Fruit fly (Drosophila melanogaster) whole organism, prepupa: ENCODE measurements around the gene CG31650.

Source experiments
- Blimp-1 ChIP-seq: fragments of 200-800 bp; sonication (Bioruptor generic); optimal IDR thresholded peaks from 3 replicates; lab custom pipeline; 2017; ENCODE audit warnings: missing biosample characterization, missing genetic modification characterization, mild to moderate bottlenecking, moderate library complexity, missing genetic modification reagents
- CG10669 ChIP-seq: fragments of 200-800 bp; sonication (Bioruptor generic); optimal IDR thresholded peaks from 3 replicates; lab custom pipeline; 2018; ENCODE audit warnings: missing biosample characterization, mild to moderate bottlenecking, missing genetic modification characterization, moderate library complexity
- CG11294 ChIP-seq: fragments of 200-800 bp; sonication (Bioruptor generic); IDR thresholded peaks from 2 replicates; pipeline ENCODE4 v1.3.6; 2022; ENCODE audit warnings: missing biosample characterization, missing genetic modification characterization
- CG11902 ChIP-seq: fragments of 200-800 bp; sonication (Bioruptor generic); optimal IDR thresholded peaks from 3 replicates; lab custom pipeline; 2016; ENCODE audit warnings: missing biosample characterization, missing genetic modification characterization
- CG15336 ChIP-seq: fragments of 200-800 bp; sonication (Bioruptor generic); IDR thresholded peaks from 2 replicates; pipeline ENCODE4 v1.3.6; 2022; ENCODE audit warnings: missing biosample characterization, missing genetic modification characterization
- CG1621 ChIP-seq: fragments of 200-800 bp; sonication (Bioruptor generic); optimal IDR thresholded peaks from 3 replicates; lab custom pipeline; 2018; ENCODE audit warnings: missing biosample characterization, mild to moderate bottlenecking, missing genetic modification characterization
- CG16779 ChIP-seq: fragments of 200-800 bp; sonication (Bioruptor generic); optimal IDR thresholded peaks from 3 replicates; lab custom pipeline; 2017; ENCODE audit warnings: missing biosample characterization, mild to moderate bottlenecking, missing genetic modification characterization
- CG3032 ChIP-seq: fragments of 200-800 bp; optimal IDR thresholded peaks from 2 replicates; lab custom pipeline; 2019; ENCODE audit warnings: missing biosample characterization, mild to moderate bottlenecking, missing genetic modification characterization, moderate library complexity
- CG31627 ChIP-seq: fragments of 200-800 bp; sonication (Bioruptor generic); optimal IDR thresholded peaks from 3 replicates; lab custom pipeline; 2016; ENCODE audit warnings: missing biosample characterization, missing genetic modification characterization
- CG32006 ChIP-seq: fragments of 200-800 bp; sonication (Bioruptor generic); optimal IDR thresholded peaks from 3 replicates; lab custom pipeline; 2017; ENCODE audit warnings: missing biosample characterization, mild to moderate bottlenecking, missing genetic modification characterization
- CG34406 ChIP-seq: fragments of 200-800 bp; sonication (Bioruptor generic); optimal IDR thresholded peaks from 3 replicates; lab custom pipeline; 2016; ENCODE audit warnings: missing biosample characterization, missing genetic modification characterization
- CG3919 ChIP-seq: fragments of 200-800 bp; sonication (Bioruptor generic); optimal IDR thresholded peaks from 3 replicates; lab custom pipeline; 2016; ENCODE audit warnings: missing biosample characterization, missing genetic modification characterization
- CG4318 ChIP-seq: fragments of 200-800 bp; sonication (Bioruptor generic); optimal IDR thresholded peaks from 3 replicates; lab custom pipeline; 2017; ENCODE audit warnings: missing biosample characterization, mild to moderate bottlenecking, missing genetic modification characterization
- CG6163 ChIP-seq: fragments of 200-800 bp; sonication (Bioruptor generic); IDR thresholded peaks from 3 replicates; pipeline ENCODE4 v1.3.6; 2022; ENCODE audit warnings: missing biosample characterization, missing genetic modification characterization
- CG6276 ChIP-seq: fragments of 200-800 bp; sonication (Bioruptor generic); optimal IDR thresholded peaks from 2 replicates; lab custom pipeline; 2017; ENCODE audit warnings: missing biosample characterization, mild to moderate bottlenecking, missing genetic modification characterization
- CG6792 ChIP-seq: fragments of 200-800 bp; sonication (Bioruptor generic); optimal IDR thresholded peaks from 3 replicates; lab custom pipeline; 2016; ENCODE audit warnings: missing biosample characterization, missing genetic modification characterization
- CG6808 ChIP-seq: fragments of 200-800 bp; sonication (Bioruptor generic); optimal IDR thresholded peaks from 3 replicates; lab custom pipeline; 2017; ENCODE audit warnings: missing biosample characterization, missing genetic modification characterization, mild to moderate bottlenecking, moderate library complexity, missing genetic modification reagents
- CG6854 ChIP-seq: fragments of 200-800 bp; sonication (Bioruptor generic); optimal IDR thresholded peaks from 2 replicates; lab custom pipeline; 2017; ENCODE audit warnings: missing biosample characterization, mild to moderate bottlenecking, missing genetic modification characterization
- CG7368 ChIP-seq: fragments of 200-800 bp; sonication (Bioruptor generic); optimal IDR thresholded peaks from 3 replicates; lab custom pipeline; 2016; ENCODE audit warnings: missing biosample characterization, missing genetic modification characterization
- CG8319 ChIP-seq: fragments of 200-800 bp; sonication (Bioruptor generic); optimal IDR thresholded peaks from 3 replicates; lab custom pipeline; 2016; ENCODE audit warnings: missing biosample characterization, missing genetic modification characterization
- CG8632 ChIP-seq: fragments of 200-800 bp; sonication (Bioruptor generic); optimal IDR thresholded peaks from 3 replicates; lab custom pipeline; 2016; ENCODE audit warnings: missing biosample characterization, missing genetic modification characterization
- Eip78C ChIP-seq: fragments of 200-800 bp; sonication (Bioruptor generic); peaks from one replicate; lab custom pipeline; 2016; ENCODE audit warnings: missing biosample characterization, missing genetic modification characterization
- Eip93F ChIP-seq: fragments of 200-800 bp; sonication (Bioruptor generic); optimal IDR thresholded peaks from 2 replicates; lab custom pipeline; 2016; ENCODE audit warnings: missing biosample characterization, mild to moderate bottlenecking, missing genetic modification characterization
- Ets21C ChIP-seq: fragments of 200-800 bp; sonication (Bioruptor generic); optimal IDR thresholded peaks from 3 replicates; lab custom pipeline; 2016; ENCODE audit warnings: missing biosample characterization, missing genetic modification characterization
- Gug ChIP-seq: fragments of 200-800 bp; sonication (Bioruptor generic); IDR thresholded peaks from 2 replicates; pipeline ENCODE4 v1.3.6; 2022; ENCODE audit warnings: missing biosample characterization, missing genetic modification characterization
- Hr38 ChIP-seq: sonication (Bioruptor generic); optimal IDR thresholded peaks from 2 replicates; lab custom pipeline; 2016; ENCODE audit warnings: missing biosample characterization, missing genetic modification characterization
- Hr39 ChIP-seq: fragments of 200-800 bp; sonication (Bioruptor generic); optimal IDR thresholded peaks from 2 replicates; lab custom pipeline; 2016; ENCODE audit warnings: missing biosample characterization, missing genetic modification characterization
- Hr4 ChIP-seq: fragments of 200-800 bp; sonication (Bioruptor generic); optimal IDR thresholded peaks from 3 replicates; lab custom pipeline; 2016; ENCODE audit warnings: missing biosample characterization, missing genetic modification characterization
- Met ChIP-seq: fragments of 200-800 bp; sonication (Bioruptor generic); optimal IDR thresholded peaks from 3 replicates; lab custom pipeline; 2016; ENCODE audit warnings: missing biosample characterization, missing genetic modification characterization
- OdsH ChIP-seq: fragments of 200-800 bp; sonication (Bioruptor generic); optimal IDR thresholded peaks from 3 replicates; lab custom pipeline; 2016; ENCODE audit warnings: missing biosample characterization, missing genetic modification characterization
- Sox102F ChIP-seq: fragments of 200-800 bp; sonication (Bioruptor generic); optimal IDR thresholded peaks from 2 replicates; lab custom pipeline; 2016; ENCODE audit warnings: missing biosample characterization, mild to moderate bottlenecking, missing genetic modification characterization
- Sox15 ChIP-seq: fragments of 200-800 bp; sonication (Bioruptor generic); optimal IDR thresholded peaks from 3 replicates; lab custom pipeline; 2016; ENCODE audit warnings: missing biosample characterization, missing genetic modification characterization
- achi ChIP-seq: fragments of 200-800 bp; sonication (Bioruptor generic); optimal IDR thresholded peaks from 3 replicates; lab custom pipeline; 2016; ENCODE audit warnings: missing biosample characterization, missing genetic modification characterization
- dac ChIP-seq: fragments of 200-800 bp; sonication (Bioruptor generic); optimal IDR thresholded peaks from 2 replicates; lab custom pipeline; 2017; ENCODE audit warnings: missing biosample characterization, mild to moderate bottlenecking, missing genetic modification characterization
- eg ChIP-seq: fragments of 200-800 bp; sonication (Bioruptor generic); IDR thresholded peaks from 3 replicates; pipeline ENCODE4 v1.3.6; 2022; ENCODE audit warnings: missing biosample characterization, missing genetic modification characterization
- esn ChIP-seq: fragments of 200-800 bp; sonication (Bioruptor generic); optimal IDR thresholded peaks from 2 replicates; lab custom pipeline; 2016; ENCODE audit warnings: missing biosample characterization, mild to moderate bottlenecking, missing genetic modification characterization, moderate library complexity
- fd59A ChIP-seq: fragments of 200-800 bp; sonication (Bioruptor generic); optimal IDR thresholded peaks from 2 replicates; lab custom pipeline; 2017; ENCODE audit warnings: missing biosample characterization, mild to moderate bottlenecking, missing genetic modification characterization, missing genetic modification reagents
- fd85E ChIP-seq: fragments of 200-800 bp; sonication (Bioruptor generic); optimal IDR thresholded peaks from 3 replicates; lab custom pipeline; 2016; ENCODE audit warnings: missing biosample characterization, missing genetic modification characterization
- fkh ChIP-seq: fragments of 200-800 bp; sonication (Bioruptor generic); optimal IDR thresholded peaks from 3 replicates; lab custom pipeline; 2017; ENCODE audit warnings: missing biosample characterization, mild to moderate bottlenecking, missing genetic modification characterization, moderate library complexity
- lz ChIP-seq: fragments of 200-800 bp; sonication (Bioruptor generic); optimal IDR thresholded peaks from 3 replicates; lab custom pipeline; 2016; ENCODE audit warnings: missing biosample characterization, missing genetic modification characterization
- net ChIP-seq: fragments of 200-800 bp; sonication (Bioruptor generic); optimal IDR thresholded peaks from 3 replicates; lab custom pipeline; 2016; ENCODE audit warnings: missing biosample characterization, missing genetic modification characterization
- pdm3 ChIP-seq: fragments of 200-800 bp; sonication (Bioruptor generic); optimal IDR thresholded peaks from 3 replicates; lab custom pipeline; 2016; ENCODE audit warnings: missing biosample characterization, missing genetic modification characterization
- salr ChIP-seq, 2 experiments: fragments of 200-800 bp; sonication (Bioruptor generic); optimal IDR thresholded peaks; 3 replicates each; lab custom pipeline; 2016 to 2018; ENCODE audit warnings: missing biosample characterization in 2 of 2, missing genetic modification characterization in 2 of 2, mild to moderate bottlenecking in 1 of 2
- spab ChIP-seq: fragments of 200-800 bp; sonication (Bioruptor generic); optimal IDR thresholded peaks from 2 replicates; lab custom pipeline; 2017; ENCODE audit warnings: missing biosample characterization, mild to moderate bottlenecking, missing genetic modification characterization, missing genetic modification reagents
- ss ChIP-seq, 2 experiments: fragments of 200-800 bp; sonication (Bioruptor generic); optimal IDR thresholded peaks; 2 replicates in 1 of 2; 3 replicates in 1 of 2; lab custom pipeline; 2017 to 2018; ENCODE audit warnings: mild to moderate bottlenecking in 2 of 2, missing biosample characterization in 2 of 2, missing genetic modification characterization in 2 of 2, moderate library complexity in 1 of 2
- svp ChIP-seq: fragments of 200-800 bp; sonication (Bioruptor generic); peaks from one replicate; lab custom pipeline; 2016; ENCODE audit warnings: missing biosample characterization, missing genetic modification characterization
- vri ChIP-seq: fragments of 200-800 bp; sonication (Bioruptor generic); optimal IDR thresholded peaks from 3 replicates; lab custom pipeline; 2016; ENCODE audit warnings: missing biosample characterization, mild to moderate bottlenecking, missing genetic modification characterization

CG31650 gene

DNA sequence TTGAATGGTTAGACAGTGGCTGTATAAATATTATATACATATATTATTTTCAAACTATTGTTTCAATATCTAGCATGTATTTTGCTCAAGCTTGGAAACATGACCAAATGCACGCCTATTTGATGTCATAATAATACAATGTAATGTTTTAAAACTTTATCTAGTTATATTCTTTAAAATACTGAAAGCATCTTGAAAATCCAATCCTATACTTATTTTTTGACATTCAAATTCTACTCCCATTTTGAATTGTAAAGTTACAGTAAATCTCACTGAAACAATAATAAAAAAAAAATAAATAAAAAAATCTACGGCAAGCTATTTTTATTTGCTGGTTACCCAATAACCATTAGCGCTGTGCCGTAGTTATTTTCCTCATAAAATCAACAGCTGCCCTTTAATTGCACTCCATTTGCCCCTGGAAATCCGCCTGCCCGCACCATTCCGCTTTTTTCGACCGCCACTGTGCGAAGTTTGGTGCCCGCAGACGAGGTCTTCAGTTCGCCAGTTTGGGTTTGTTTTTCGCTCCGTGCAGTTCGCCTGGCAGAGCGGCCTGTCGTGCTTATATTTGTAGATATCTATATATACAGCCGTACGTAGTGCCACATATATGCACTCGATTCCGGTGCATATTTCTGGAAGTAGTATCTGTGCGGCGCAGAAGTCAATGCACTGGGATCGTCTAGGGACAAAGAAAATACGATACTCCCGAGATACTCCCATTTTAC lies 544 bp upstream of the CG31650 start (continued):
- TF ChIP-seq svp (GFP tag; lab: Kevin White, UChicago): peak; percentile 87
- TF ChIP-seq CG6276: peak; percentile 56
- no peak for TF ChIP-seq CG8319 (GFP tag; lab: Kevin White, UChicago)
- TF ChIP-seq lz (GFP tag; lab: Kevin White, UChicago): peak; percentile 40
- peak in 1 of 2 experiments; percentile 35 for TF ChIP-seq salr (GFP tag; optimal IDR thresholded peaks at IDR 0.05; lab: Kevin White, UChicago)
- peak; percentile 63 for TF ChIP-seq Hr4 (GFP tag; lab: Kevin White, UChicago)
- TF ChIP-seq Sox102F (GFP tag; lab: Kevin White, UChicago): peak; percentile 55
- TF ChIP-seq Ets21C: peak; percentile 15
- TF ChIP-seq CG3032 (tag; lab: Kevin White, UChicago): peak; percentile 11
- peak; percentile 65 for TF ChIP-seq OdsH (GFP tag; lab: Kevin White, UChicago)
- TF ChIP-seq CG31627: peak; percentile 40
- TF ChIP-seq Met (GFP tag; lab: Kevin White, UChicago): peak; percentile 66
- TF ChIP-seq CG6854 (GFP tag; lab: Kevin White, UChicago): peak; percentile 2
- TF ChIP-seq vri (GFP tag; lab: Kevin White, UChicago): peak; percentile 97
- TF ChIP-seq CG6163: peak; percentile 59
- peak; percentile 29 for TF ChIP-seq CG10669
- no peak for TF ChIP-seq fd59A (GFP tag; lab: Kevin White, UChicago)
- TF ChIP-seq CG6808 (GFP tag; lab: Kevin White, UChicago): no peak
- TF ChIP-seq Eip93F (GFP tag; lab: Kevin White, UChicago): peak; percentile 30
- TF ChIP-seq pdm3 (GFP tag; lab: Kevin White, UChicago): peak; percentile 50
- TF ChIP-seq Hr39 (GFP tag; lab: Kevin White, UChicago): peak; percentile 37
- peak; percentile 60 for TF ChIP-seq esn
- TF ChIP-seq CG32006 (GFP tag; lab: Kevin White, UChicago): peak; percentile 70
- no peak for TF ChIP-seq spab (GFP tag; lab: Kevin White, UChicago)
- peak; percentile 24 for TF ChIP-seq CG8632 (GFP tag; lab: Kevin White, UChicago)
- no peak for TF ChIP-seq Blimp-1 (GFP tag; lab: Kevin White, UChicago)
- TF ChIP-seq Eip78C (GFP tag; lab: Kevin White, UChicago): peak; percentile 78
- peak; percentile 18; the same call in 1 of the 2 replicates for TF ChIP-seq Gug (GFP tag; lab: Robert Waterston, UW)
- TF ChIP-seq CG11902 (GFP tag; lab: Kevin White, UChicago): peak; percentile 20
- no peak for TF ChIP-seq dac
- no peak for TF ChIP-seq CG7368

DNA sequence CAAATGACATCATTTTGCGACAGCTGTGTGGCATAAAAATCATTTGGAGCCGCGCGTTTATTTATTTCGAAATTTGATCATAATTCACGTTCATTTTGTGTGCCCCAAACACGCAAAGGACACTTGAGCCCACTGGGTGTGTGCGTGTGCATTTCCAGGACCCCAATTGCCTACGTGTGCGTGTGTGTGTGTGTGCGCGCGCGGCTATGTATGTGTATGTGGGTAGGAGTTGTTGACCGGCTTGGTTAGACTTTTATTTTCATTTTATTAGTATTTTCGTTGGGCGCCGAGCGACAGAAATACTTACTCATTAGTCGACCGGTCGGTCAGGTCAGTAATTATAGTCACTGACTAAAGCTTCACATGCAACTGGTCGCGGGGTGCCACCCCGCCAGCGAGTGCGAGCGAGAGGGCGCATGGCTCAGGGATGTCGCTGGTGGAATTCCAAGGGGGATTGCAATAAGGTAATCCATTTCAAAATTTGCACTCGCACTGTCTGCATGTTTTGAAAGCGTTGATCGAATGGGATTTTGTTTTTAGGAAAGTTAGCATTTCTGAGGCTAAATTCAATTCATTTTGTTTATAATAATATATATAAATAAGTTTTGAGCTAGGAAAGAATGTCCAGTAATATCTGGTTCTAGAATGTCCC lies 891 bp downstream of the CG31650 start:
- peak; percentile 68 for TF ChIP-seq net (GFP tag; lab: Kevin White, UChicago)
- peak; percentile 76 for TF ChIP-seq CG4318
- TF ChIP-seq salr (GFP tag; optimal IDR thresholded peaks at IDR 0.05; lab: Kevin White, UChicago): peak; percentile 45 to 52
- no peak for TF ChIP-seq Hr38 (GFP tag; lab: Kevin White, UChicago)
- no peak for TF ChIP-seq fd85E
- peak; percentile 67 for TF ChIP-seq CG11294
- peak; percentile 61 for TF ChIP-seq CG6808 (GFP tag; lab: Kevin White, UChicago)
- TF ChIP-seq CG31627: peak; percentile 73
- peak; percentile 72 for TF ChIP-seq CG6276
- TF ChIP-seq CG16779 (tag; lab: Kevin White, UChicago): peak; percentile 63
- peak; percentile 49 for TF ChIP-seq CG1621 (tag; lab: Kevin White, UChicago)
- TF ChIP-seq ss (GFP tag; optimal IDR thresholded peaks at IDR 0.05; lab: Kevin White, UChicago): peak; percentile 25 to 27
- no peak for TF ChIP-seq vri (GFP tag; lab: Kevin White, UChicago)
- TF ChIP-seq fd59A (GFP tag; lab: Kevin White, UChicago): peak; percentile 8
- TF ChIP-seq Hr39 (GFP tag; lab: Kevin White, UChicago): peak; percentile 72
- peak; percentile 86 for TF ChIP-seq CG6163
- peak; percentile 53 for TF ChIP-seq CG6792 (GFP tag; lab: Kevin White, UChicago)
- TF ChIP-seq CG34406: peak; percentile 56
- TF ChIP-seq OdsH (GFP tag; lab: Kevin White, UChicago): peak; percentile 85
- no peak for TF ChIP-seq fkh (GFP tag; lab: Kevin White, UChicago)
- TF ChIP-seq Hr4 (GFP tag; lab: Kevin White, UChicago): peak; percentile 79
- peak; percentile 72 for TF ChIP-seq achi
- peak; percentile 70 for TF ChIP-seq esn
- peak; percentile 69 for TF ChIP-seq CG3919 (GFP tag; lab: Kevin White, UChicago)
- TF ChIP-seq eg (GFP tag; lab: Robert Waterston, UW): peak; percentile 84
- TF ChIP-seq CG15336 (GFP tag; lab: Robert Waterston, UW): peak; percentile 67
- peak; percentile 30 for TF ChIP-seq Sox15 (GFP tag; lab: Kevin White, UChicago)
- peak; percentile 85 for TF ChIP-seq svp (GFP tag; lab: Kevin White, UChicago)
- peak; percentile 57 for TF ChIP-seq Gug (GFP tag; lab: Robert Waterston, UW)
